Worm (Caenorhabditis elegans) whole organism, young adult: ENCODE measurements around the gene imp-2.

Source experiments
- B0035.1 ChIP-seq: sonication (generic microtip); optimal IDR thresholded peaks from 2 replicates; lab custom pipeline; 2016; ENCODE audit warnings: missing genetic modification characterization, mild to moderate bottlenecking, missing compliant biosample characterization, missing genotype, missing genetic modification reagents
- C17E4.6 ChIP-seq: fragments of 200-800 bp; sonication (Bioruptor generic); IDR thresholded peaks from 2 replicates; pipeline ENCODE4 v1.3.6; 2022; ENCODE audit warnings: missing genetic modification reagents, missing genetic modification characterization, missing compliant biosample characterization
- F10E7.11 ChIP-seq: sonication (generic microtip); optimal IDR thresholded peaks from 2 replicates; lab custom pipeline; 2017; ENCODE audit warnings: mild to moderate bottlenecking, missing genetic modification characterization, moderate library complexity, missing compliant biosample characterization
- F22D6.2 ChIP-seq: sonication (generic microtip); optimal IDR thresholded peaks from 2 replicates; lab custom pipeline; 2016; ENCODE audit warnings: mild to moderate bottlenecking, missing genetic modification characterization, missing compliant biosample characterization
- F39B2.1 ChIP-seq: fragments of 200-800 bp; sonication (Bioruptor generic); IDR thresholded peaks from 2 replicates; pipeline ENCODE4 v1.3.6; 2022; ENCODE audit warnings: missing genetic modification reagents, missing genetic modification characterization, missing compliant biosample characterization
- F49E8.2 ChIP-seq: sonication (generic microtip); optimal IDR thresholded peaks from 3 replicates; lab custom pipeline; 2017; ENCODE audit warnings: missing genetic modification characterization, mild to moderate bottlenecking, missing compliant biosample characterization, antibody characterized with exemption, moderate library complexity; ENCODE audit not compliant: insufficient read depth
- F52B5.7 ChIP-seq: sonication (generic microtip); optimal IDR thresholded peaks from 2 replicates; lab custom pipeline; 2016; ENCODE audit warnings: mild to moderate bottlenecking, missing genetic modification characterization, missing compliant biosample characterization
- F55B11.4 ChIP-seq: sonication (generic microtip); optimal IDR thresholded peaks from 2 replicates; lab custom pipeline; 2016; ENCODE audit warnings: missing compliant biosample characterization, missing genetic modification characterization, borderline replicate concordance; ENCODE audit not compliant: insufficient read depth
- K11D2.4 ChIP-seq: fragments of 200-800 bp; sonication (Bioruptor generic); IDR thresholded peaks from 2 replicates; pipeline ENCODE4 v1.3.6; 2022; ENCODE audit warnings: missing genetic modification reagents, missing genetic modification characterization, missing compliant biosample characterization
- K12H6.12 ChIP-seq: fragments of 200-800 bp; sonication (Bioruptor generic); optimal IDR thresholded peaks from 2 replicates; lab custom pipeline; 2018; ENCODE audit warnings: mild to moderate bottlenecking, missing genetic modification characterization, missing compliant biosample characterization
- Y67H2A.10 ChIP-seq: fragments of 200-800 bp; sonication (Bioruptor generic); conservative IDR thresholded peaks from 2 replicates; pipeline ENCODE4 v1.3.6; 2022; ENCODE audit warnings: missing genetic modification reagents, missing genetic modification characterization, missing compliant biosample characterization
- Y79H2A.3 ChIP-seq: fragments of 200-800 bp; sonication (Bioruptor generic); conservative IDR thresholded peaks from 2 replicates; pipeline ENCODE4 v1.3.6; 2022; ENCODE audit warnings: missing genetic modification reagents, missing genetic modification characterization, missing compliant biosample characterization
- ZK185.1 ChIP-seq: sonication (generic microtip); optimal IDR thresholded peaks from 2 replicates; lab custom pipeline; 2016; ENCODE audit warnings: mild to moderate bottlenecking, missing genetic modification characterization, missing compliant biosample characterization; ENCODE audit not compliant: poor library complexity, severe bottlenecking
- akir-1 ChIP-seq: fragments of 200-800 bp; sonication (Bioruptor generic); optimal IDR thresholded peaks from 2 replicates; lab custom pipeline; 2018; ENCODE audit warnings: mild to moderate bottlenecking, missing genetic modification characterization, moderate library complexity, missing compliant biosample characterization
- aptf-2 ChIP-seq: fragments of 200-800 bp; sonication (Bioruptor generic); conservative IDR thresholded peaks from 2 replicates; pipeline ENCODE4 v1.3.6; 2022; ENCODE audit warnings: missing genetic modification reagents, missing genetic modification characterization, missing compliant biosample characterization
- attf-5 ChIP-seq: fragments of 200-800 bp; sonication (Bioruptor generic); optimal IDR thresholded peaks from 2 replicates; lab custom pipeline; 2018; ENCODE audit warnings: mild to moderate bottlenecking, missing genetic modification characterization, missing compliant biosample characterization
- attf-6 ChIP-seq: fragments of 200-800 bp; sonication (Bioruptor generic); IDR thresholded peaks from 2 replicates; pipeline ENCODE4 v1.3.6; 2022; ENCODE audit warnings: missing genetic modification reagents, missing genetic modification characterization, missing compliant biosample characterization
- bed-1 ChIP-seq: fragments of 200-800 bp; sonication (Bioruptor generic); IDR thresholded peaks from 2 replicates; pipeline ENCODE4 v1.3.6; 2022; ENCODE audit warnings: missing genetic modification reagents, missing genetic modification characterization, missing compliant biosample characterization
- bed-2 ChIP-seq: fragments of 200-800 bp; sonication (Bioruptor generic); IDR thresholded peaks from 2 replicates; pipeline ENCODE4 v1.3.6; 2022; ENCODE audit warnings: missing genetic modification reagents, missing genetic modification characterization, missing compliant biosample characterization
- cebp-2 ChIP-seq: fragments of 200-800 bp; sonication (Bioruptor generic); IDR thresholded peaks from 2 replicates; pipeline ENCODE4 v1.3.6; 2022; ENCODE audit warnings: missing genetic modification characterization, missing compliant biosample characterization
- chd-7 ChIP-seq: sonication (generic microtip); optimal IDR thresholded peaks from 2 replicates; lab custom pipeline; 2016; ENCODE audit warnings: mild to moderate bottlenecking, missing genetic modification characterization, moderate library complexity, missing compliant biosample characterization
- dpff-1 ChIP-seq: sonication (generic microtip); optimal IDR thresholded peaks from 2 replicates; lab custom pipeline; 2017; ENCODE audit warnings: mild to moderate bottlenecking, missing genetic modification characterization, missing compliant biosample characterization
- egrh-3 ChIP-seq: fragments of 200-800 bp; sonication (Bioruptor generic); IDR thresholded peaks from 2 replicates; pipeline ENCODE4 v1.3.6; 2022; ENCODE audit warnings: missing genetic modification reagents, missing genetic modification characterization, missing compliant biosample characterization
- ekl-4 ChIP-seq: fragments of 200-800 bp; sonication (Bioruptor generic); IDR thresholded peaks from 2 replicates; pipeline ENCODE4 v1.3.6; 2022; ENCODE audit warnings: missing genetic modification reagents, missing genetic modification characterization, missing compliant biosample characterization
- hlh-12 ChIP-seq: sonication (generic microtip); optimal IDR thresholded peaks from 2 replicates; lab custom pipeline; 2016; ENCODE audit warnings: missing genetic modification characterization, missing compliant biosample characterization
- hmg-1.2 ChIP-seq: fragments of 200-800 bp; sonication (Bioruptor generic); IDR thresholded peaks from 2 replicates; pipeline ENCODE4 v1.3.6; 2022; ENCODE audit warnings: missing genetic modification reagents, missing genetic modification characterization, missing compliant biosample characterization
- hrde-1 ChIP-seq: sonication (generic microtip); optimal IDR thresholded peaks from 2 replicates; lab custom pipeline; 2016; ENCODE audit warnings: missing genetic modification characterization, mild to moderate bottlenecking, missing compliant biosample characterization, moderate library complexity, missing genotype, missing genetic modification reagents, borderline replicate concordance
- lag-1 ChIP-seq: fragments of 200-800 bp; sonication (Bioruptor generic); IDR thresholded peaks from 2 replicates; pipeline ENCODE4 v1.3.6; 2022; ENCODE audit warnings: missing genetic modification reagents, missing genetic modification characterization, missing compliant biosample characterization
- lin-26 ChIP-seq: fragments of 200-800 bp; sonication (Bioruptor generic); IDR thresholded peaks from 2 replicates; pipeline ENCODE4 v1.3.6; 2022; ENCODE audit warnings: missing genetic modification reagents, missing genetic modification characterization, missing compliant biosample characterization
- lin-40 ChIP-seq: sonication (generic microtip); optimal IDR thresholded peaks from 2 replicates; lab custom pipeline; 2016; ENCODE audit warnings: missing genetic modification characterization, mild to moderate bottlenecking, missing compliant biosample characterization, missing genotype, missing genetic modification reagents
- lin-54 ChIP-seq: fragments of 200-800 bp; sonication (Bioruptor generic); optimal IDR thresholded peaks from 2 replicates; lab custom pipeline; 2018; ENCODE audit warnings: mild to moderate bottlenecking, missing genetic modification characterization, missing compliant biosample characterization
- madf-6 ChIP-seq: fragments of 200-800 bp; sonication (Bioruptor generic); IDR thresholded peaks from 2 replicates; pipeline ENCODE4 v1.3.6; 2022; ENCODE audit warnings: missing genetic modification reagents, missing genetic modification characterization, missing compliant biosample characterization
- nfya-2 ChIP-seq: fragments of 200-800 bp; sonication (Bioruptor generic); IDR thresholded peaks from 2 replicates; pipeline ENCODE4 v1.3.6; 2022; ENCODE audit warnings: missing genetic modification reagents, missing genetic modification characterization, missing compliant biosample characterization
- nfyb-1 ChIP-seq: fragments of 200-800 bp; sonication (Bioruptor generic); IDR thresholded peaks from 2 replicates; pipeline ENCODE4 v1.3.6; 2022; ENCODE audit warnings: missing genetic modification reagents, missing genetic modification characterization, missing compliant biosample characterization
- nhr-179 ChIP-seq: sonication (generic microtip); optimal IDR thresholded peaks from 2 replicates; lab custom pipeline; 2016; ENCODE audit warnings: mild to moderate bottlenecking, missing genetic modification characterization, missing compliant biosample characterization
- nhr-27 ChIP-seq: fragments of 200-800 bp; sonication (Bioruptor generic); optimal IDR thresholded peaks from 2 replicates; lab custom pipeline; 2018; ENCODE audit warnings: mild to moderate bottlenecking, missing genetic modification characterization, moderate library complexity, missing compliant biosample characterization
- rcor-1 ChIP-seq: fragments of 200-800 bp; sonication (Bioruptor generic); IDR thresholded peaks from 2 replicates; pipeline ENCODE4 v1.3.6; 2022; ENCODE audit warnings: missing genetic modification reagents, missing genetic modification characterization, missing compliant biosample characterization
- sdz-38 ChIP-seq: sonication (generic microtip); optimal IDR thresholded peaks from 2 replicates; lab custom pipeline; 2016; ENCODE audit warnings: missing genotype, missing genetic modification characterization, missing compliant biosample characterization
- snpc-4 ChIP-seq, 5 experiments: fragments of 150-350 bp in 1 of 5; sonication (generic microtip) in 4 of 5; optimal IDR thresholded peaks; 2 replicates each; lab custom pipeline; 2014 to 2018; ENCODE audit warnings: missing genetic modification characterization in 5 of 5, missing biosample characterization in 3 of 5, antibody characterized with exemption in 2 of 5, mild to moderate bottlenecking in 2 of 5, missing compliant biosample characterization in 2 of 5, missing genotype in 2 of 5, moderate library complexity in 2 of 5, missing genetic modification reagents in 1 of 5
- sptf-2 ChIP-seq: fragments of 200-800 bp; sonication (Bioruptor generic); optimal IDR thresholded peaks from 2 replicates; lab custom pipeline; 2018; ENCODE audit warnings: mild to moderate bottlenecking, missing genetic modification characterization, missing compliant biosample characterization
- tbp1 ChIP-seq: fragments of 200-800 bp; sonication (Bioruptor generic); optimal IDR thresholded peaks from 2 replicates; lab custom pipeline; 2018; ENCODE audit warnings: mild to moderate bottlenecking, missing genetic modification characterization, missing compliant biosample characterization
- xnd-1 ChIP-seq: sonication (generic microtip); optimal IDR thresholded peaks from 2 replicates; lab custom pipeline; 2016; ENCODE audit warnings: missing genotype, missing genetic modification reagents, missing genetic modification characterization, missing compliant biosample characterization
- zfh-2 ChIP-seq: fragments of 200-800 bp; sonication (Bioruptor generic); conservative IDR thresholded peaks from 2 replicates; pipeline ENCODE4 v1.3.6; 2022; ENCODE audit warnings: missing genetic modification reagents, missing genetic modification characterization, missing compliant biosample characterization
- zim-3 ChIP-seq: sonication (generic microtip); optimal IDR thresholded peaks from 2 replicates; lab custom pipeline; 2017; ENCODE audit warnings: mild to moderate bottlenecking, missing genetic modification characterization, moderate library complexity, missing compliant biosample characterization
- ztf-22 ChIP-seq: fragments of 200-800 bp; sonication (Bioruptor generic); optimal IDR thresholded peaks from 2 replicates; lab custom pipeline; 2018; ENCODE audit warnings: mild to moderate bottlenecking, missing genetic modification characterization, moderate library complexity, missing compliant biosample characterization
- ztf-25 ChIP-seq: fragments of 200-800 bp; sonication (Bioruptor generic); IDR thresholded peaks from 2 replicates; pipeline ENCODE4 v1.3.6; 2022; ENCODE audit warnings: missing genetic modification reagents, missing genetic modification characterization, missing compliant biosample characterization
- ztf-28 ChIP-seq: fragments of 200-800 bp; sonication (Bioruptor generic); IDR thresholded peaks from 2 replicates; pipeline ENCODE4 v1.3.6; 2022; ENCODE audit warnings: missing genetic modification reagents, missing genetic modification characterization, missing compliant biosample characterization

The imp-2 gene

DNA sequence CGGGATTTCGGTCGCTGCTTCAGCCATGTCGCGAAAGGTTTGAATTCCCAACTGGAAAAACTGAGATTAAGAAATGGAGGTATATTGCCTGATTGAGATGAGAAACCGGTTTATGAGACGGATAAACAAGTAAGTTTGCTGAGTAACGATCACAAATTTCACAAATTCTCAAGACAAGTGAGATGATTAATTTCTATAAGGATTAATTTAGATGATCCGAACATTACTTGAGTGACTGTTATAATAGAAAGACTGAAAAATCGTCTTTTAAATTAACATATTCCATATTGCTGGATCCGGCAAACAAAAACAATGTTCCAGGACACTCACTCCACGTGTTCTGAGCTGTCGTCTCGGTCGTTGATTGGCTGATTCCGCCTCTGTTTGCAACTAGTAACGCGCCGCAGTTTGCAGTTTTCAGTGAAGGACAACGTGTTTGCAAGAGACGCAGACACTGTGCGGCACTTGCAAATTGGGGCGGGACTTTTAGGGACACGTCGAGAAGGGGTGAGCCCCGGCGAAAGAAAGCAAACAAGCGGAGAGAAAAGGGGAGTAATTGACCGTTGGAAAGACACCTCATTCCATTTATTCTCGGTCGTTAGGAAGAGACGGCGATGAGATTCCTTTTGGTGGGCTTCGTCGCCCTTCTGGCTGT is at the start of gene imp-2, which contains the start of gene enpl-1:
Gene imp-2 (minus strand): TSS at position 51 of the 655 bp plus-strand sequence.
Gene enpl-1 (plus strand): TSS at position 462 of the 655 bp plus-strand sequence.
- TF ChIP-seq hmg-1.2 (GFP tag; lab: Robert Waterston, UW) (peak; percentile 97), nfya-2 (GFP tag; lab: Robert Waterston, UW) (no peak), sptf-2 (no peak), lin-26 (GFP tag; lab: Robert Waterston, UW) (peak; percentile 66; the same call in 1 of the 2 replicates), rcor-1 (GFP tag; lab: Robert Waterston, UW) (peak; percentile 75), K12H6.12 (peak; percentile 86), C17E4.6 (no peak), bed-2 (GFP tag; lab: Robert Waterston, UW) (no peak), dpff-1 (tag; lab: Kevin White, UChicago) (no peak), tbp1 (peak; percentile 65), madf-6 (GFP tag; lab: Robert Waterston, UW) (peak; percentile 60; the same call in 1 of the 2 replicates), cebp-2 (no peak), ekl-4 (GFP tag; lab: Robert Waterston, UW) (peak; percentile 91), bed-1 (GFP tag; lab: Robert Waterston, UW) (no peak), akir-1 (peak; percentile 37), K11D2.4 (GFP tag; lab: Robert Waterston, UW) (peak; percentile 60), hrde-1 (tag; lab: Kevin White, UChicago) (no peak), ztf-28 (GFP tag; lab: Robert Waterston, UW) (no peak), nhr-179 (no peak), lag-1 (GFP tag; lab: Robert Waterston, UW) (no peak), F55B11.4 (tag; lab: Kevin White, UChicago) (no peak), lin-54 (GFP tag; lab: Kevin White, UChicago) (peak; percentile 82), Y67H2A.10 (0 out of 2 replicates have a peak, but pooled peaks have one; percentile 48), attf-5 (GFP tag; lab: Kevin White, UChicago) (peak; percentile 88), ztf-22 (GFP tag; lab: Kevin White, UChicago) (peak; percentile 48), F22D6.2 (tag; lab: Kevin White, UChicago) (peak; percentile 51), ztf-25 (GFP tag; lab: Robert Waterston, UW) (0 out of 2 replicates have a peak, but pooled peaks have one; percentile 30), attf-6 (no peak), F49E8.2 (tag; lab: Kevin White, UChicago) (peak; percentile 34), F10E7.11 (tag; lab: Kevin White, UChicago) (no peak), zim-3 (tag; lab: Kevin White, UChicago) (no peak), aptf-2 (GFP tag; lab: Robert Waterston, UW) (no peak), B0035.1 (no peak), sdz-38 (tag; lab: Kevin White, UChicago) (no peak), zfh-2 (GFP tag; lab: Robert Waterston, UW) (peak; percentile 97), hlh-12 (tag; lab: Kevin White, UChicago) (no peak), lin-40 (tag; lab: Kevin White, UChicago) (peak; percentile 85), F52B5.7 (tag; lab: Kevin White, UChicago) (no peak), chd-7 (tag; lab: Kevin White, UChicago) (peak; percentile 79), egrh-3 (GFP tag; lab: Robert Waterston, UW) (peak; percentile 69), snpc-4 (GFP tag; optimal IDR thresholded peaks at IDR 0.05; lab: Kevin White, UChicago) (no peak), snpc-4 (tag; optimal IDR thresholded peaks at IDR 0.05; lab: Kevin White, UChicago) (peak in 3 of 4 experiments; percentile 68 to 78 (median 71)), ZK185.1 (tag; lab: Kevin White, UChicago) (peak; percentile 57), xnd-1 (tag; lab: Kevin White, UChicago) (no peak), Y79H2A.3 (no peak), nhr-27 (tag; lab: Kevin White, UChicago) (no peak), nfyb-1 (peak; percentile 100), F39B2.1 (no peak)
